Fruit fly (Drosophila melanogaster) S2 (cell line): ENCODE measurements around the gene glu.

Source experiments
- CG8478 ChIP-seq: fragments of >200 bp; optimal IDR thresholded peaks from 2 replicates; lab custom pipeline; 2018
- CTCF ChIP-seq, 2 experiments: fragments of >200 bp; optimal IDR thresholded peaks; 2 replicates each; lab custom pipeline; 2018

- TF ChIP-seq CTCF (optimal IDR thresholded peaks at IDR 0.05; lab: Kevin White, UChicago) (no peak), CG8478 (lab: Kevin White, UChicago) (no peak)
These were observed 53.1 kb downstream of the glu start for dm6 chr2L:16684908-16685611.
